Fruit fly (Drosophila melanogaster): ENCODE results near the gene CG31337.

Gene CG31337

DNA sequence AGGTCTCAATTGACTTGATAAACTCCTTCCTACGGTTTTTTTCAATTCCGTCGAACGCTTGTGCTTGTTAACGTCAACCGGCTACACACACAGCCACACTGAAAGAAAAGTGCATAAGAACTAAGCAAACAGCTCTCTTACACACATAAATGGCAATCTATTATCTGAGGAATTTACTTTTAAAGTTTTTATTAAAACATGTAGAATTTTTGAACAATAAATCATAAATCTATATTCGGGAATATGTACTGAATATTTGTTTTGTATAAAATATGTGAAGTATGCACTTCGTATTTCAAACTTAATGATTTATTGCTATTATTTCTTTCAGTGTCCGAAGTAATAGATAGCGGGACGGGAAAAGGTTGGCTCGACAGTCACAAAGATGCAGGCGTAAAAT is 4.3 kb upstream of the CG31337 start:
- TF ChIP-seq Scr (GFP tag; IDR thresholded peaks at IDR 0.05; ENCODE audit: partially characterized antibody) (no peak), CG10147 (GFP tag; optimal IDR thresholded peaks at IDR 0.05) (no peak), CG16815 (GFP tag; optimal IDR thresholded peaks at IDR 0.05) (no peak), CG11560 (tag; IDR thresholded peaks at IDR 0.05) (no peak), CG3163 (GFP tag; optimal IDR thresholded peaks at IDR 0.05) (no peak), CG2712 (tag; optimal IDR thresholded peaks at IDR 0.05) (peak; percentile 60), CG18764 (GFP tag; optimal IDR thresholded peaks at IDR 0.05) (no peak), CG9797 (GFP tag; optimal IDR thresholded peaks at IDR 0.05) (no peak), pfk (GFP tag; optimal IDR thresholded peaks at IDR 0.05) (no peak), caup (GFP tag; optimal IDR thresholded peaks at IDR 0.05; ENCODE audit: severe bottlenecking) (no peak), Sox100B (GFP tag; optimal IDR thresholded peaks at IDR 0.05) (peak; percentile 67), ken (GFP tag; IDR thresholded peaks at IDR 0.05) (no peak), Dbx (GFP tag; IDR thresholded peaks at IDR 0.05) (no peak), zen2 (GFP tag; IDR thresholded peaks at IDR 0.05; ENCODE audit: partially characterized antibody) (no peak), CG15269 (tag; optimal IDR thresholded peaks at IDR 0.05) (peak; percentile 49), tap (tag; optimal IDR thresholded peaks at IDR 0.05) (peak; percentile 20), chn (GFP tag; optimal IDR thresholded peaks at IDR 0.05) (peak; percentile 3), CG7786 (GFP tag; optimal IDR thresholded peaks at IDR 0.05) (no peak), Ptx1 (GFP tag; IDR thresholded peaks at IDR 0.05) (0 out of 2 replicates have a peak, but pooled peaks have one; percentile 24), Mes4 (GFP tag; optimal IDR thresholded peaks at IDR 0.05) (no peak), TFAM (GFP tag; optimal IDR thresholded peaks at IDR 0.05) (no peak), phol (tag; optimal IDR thresholded peaks at IDR 0.05) (peak; percentile 76), CG3847 (GFP tag; IDR thresholded peaks at IDR 0.05) (no peak), CG12299 (tag; optimal IDR thresholded peaks at IDR 0.05) (no peak), CG6791 (GFP tag; IDR thresholded peaks at IDR 0.05; ENCODE audit: partially characterized antibody) (no peak), Oli (tag; optimal IDR thresholded peaks at IDR 0.05) (peak; percentile 62), hkb (optimal IDR thresholded peaks at IDR 0.05) (no peak), hkb (GFP tag; IDR thresholded peaks at IDR 0.05) (no peak), Nf-YB (GFP tag; optimal IDR thresholded peaks at IDR 0.05) (no peak), CG8281 (tag; optimal IDR thresholded peaks at IDR 0.05) (no peak), CG34224 (GFP tag; IDR thresholded peaks at IDR 0.05; ENCODE audit: partially characterized antibody) (no peak), mld (GFP tag; IDR thresholded peaks at IDR 0.05; ENCODE audit: partially characterized antibody) (no peak), Spps (tag; optimal IDR thresholded peaks at IDR 0.05) (no peak), Awh (GFP tag; IDR thresholded peaks at IDR 0.05) (no peak), gem (tag; optimal IDR thresholded peaks at IDR 0.05) (peak; percentile 70), Neu2 (GFP tag; optimal IDR thresholded peaks at IDR 0.05; ENCODE audit: borderline replicate concordance) (no peak), PHDP (tag; optimal IDR thresholded peaks at IDR 0.05) (peak; percentile 50), CG33213 (GFP tag; optimal IDR thresholded peaks at IDR 0.05) (no peak), odd (GFP tag; optimal IDR thresholded peaks at IDR 0.05) (no peak), pros (GFP tag; optimal IDR thresholded peaks at IDR 0.05) (no peak), corto (GFP tag; optimal IDR thresholded peaks at IDR 0.05) (no peak), CG14441 (GFP tag; IDR thresholded peaks at IDR 0.05) (no peak), gsb-n (tag; optimal IDR thresholded peaks at IDR 0.05) (peak; percentile 20), Dip3 (GFP tag; optimal IDR thresholded peaks at IDR 0.05) (no peak), Ada2b (GFP tag; IDR thresholded peaks at IDR 0.05) (no peak), gt (GFP tag; IDR thresholded peaks at IDR 0.05) (no peak), CG12391 (tag; optimal IDR thresholded peaks at IDR 0.05) (peak; percentile 59), CG17802 (tag; optimal IDR thresholded peaks at IDR 0.05) (no peak), Doc2 (GFP tag; IDR thresholded peaks at IDR 0.05) (no peak), crc (GFP tag; optimal IDR thresholded peaks at IDR 0.05) (no peak), BEAF-32 (GFP tag; optimal IDR thresholded peaks at IDR 0.05) (no peak)
